Fruit fly (Drosophila melanogaster) whole organism, larva: Measurements from ENCODE around the gene CG14770.

Source experiments
- noc ChIP-seq: fragments of 200-800 bp; sonication (Bioruptor generic); optimal IDR thresholded peaks from 3 replicates; lab custom pipeline; 2019; ENCODE audit warnings: missing biosample characterization, mild to moderate bottlenecking, missing genetic modification characterization, moderate library complexity

The CG14770 gene

DNA sequence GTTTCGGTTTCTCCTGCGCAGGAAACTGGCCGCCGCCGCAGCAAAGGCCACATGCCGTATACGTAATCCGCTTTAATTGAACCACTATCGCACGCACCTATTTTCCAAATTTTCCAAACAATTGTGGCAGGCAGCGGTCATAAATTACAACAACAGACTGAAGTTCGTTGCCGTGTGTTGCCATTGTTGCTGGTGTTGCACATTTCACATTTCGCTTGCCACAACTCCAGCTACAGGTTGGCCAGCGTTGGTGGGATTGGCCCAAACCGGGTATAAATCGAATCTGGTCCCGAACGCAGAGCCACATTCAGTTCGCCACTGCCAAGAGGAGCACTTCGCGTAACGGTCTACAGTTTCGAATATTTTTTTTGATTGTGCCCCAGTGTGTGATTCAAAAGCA lies at the start of gene CG14770:
Gene CG14770, plus strand, starts transcription at position 301 of the 400 bp plus-strand sequence.
- no peak for TF ChIP-seq noc (tag; lab: Kevin White, UChicago)

DNA sequence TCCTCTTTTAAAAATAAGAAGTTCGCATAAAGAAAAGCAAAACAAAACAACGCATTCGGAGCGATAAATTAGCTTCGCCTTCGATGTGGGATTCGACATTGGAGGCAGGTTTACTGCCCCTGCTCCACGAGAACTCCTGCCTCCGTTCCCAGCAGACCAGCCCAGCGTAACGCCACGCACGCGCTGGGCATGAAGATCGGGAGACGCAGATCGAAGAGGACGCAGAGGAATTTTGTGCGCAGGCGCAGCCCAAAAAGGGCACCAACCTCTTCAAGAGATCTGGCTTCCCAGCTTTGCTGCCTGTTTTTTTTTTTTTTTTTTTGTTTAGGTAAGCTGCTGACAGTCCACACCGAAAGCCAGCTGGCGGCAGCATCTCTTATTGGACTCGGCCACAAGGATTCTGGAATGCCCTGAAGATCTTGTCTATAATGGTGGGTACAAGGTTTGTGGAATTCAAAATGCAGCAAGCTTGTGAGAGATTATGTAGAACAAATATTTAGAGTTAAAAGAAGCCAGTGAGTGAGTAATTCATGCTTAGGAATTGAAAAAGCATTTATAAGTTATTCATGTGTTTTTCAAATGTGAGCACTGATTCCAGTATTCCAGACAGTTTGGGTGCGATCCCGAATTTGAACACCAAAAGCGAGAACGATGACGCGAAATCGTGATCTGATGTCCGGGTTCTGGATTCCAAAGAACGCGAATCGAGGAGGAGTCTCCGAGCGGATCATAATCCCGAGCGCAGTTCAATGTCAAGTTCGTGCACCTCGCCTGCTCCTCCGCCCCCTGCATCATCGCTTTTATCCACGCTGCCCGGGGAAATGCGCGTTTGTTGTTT lies 48.7 kb upstream of the CG14770 start:
- no peak for TF ChIP-seq noc (tag; lab: Kevin White, UChicago)

DNA sequence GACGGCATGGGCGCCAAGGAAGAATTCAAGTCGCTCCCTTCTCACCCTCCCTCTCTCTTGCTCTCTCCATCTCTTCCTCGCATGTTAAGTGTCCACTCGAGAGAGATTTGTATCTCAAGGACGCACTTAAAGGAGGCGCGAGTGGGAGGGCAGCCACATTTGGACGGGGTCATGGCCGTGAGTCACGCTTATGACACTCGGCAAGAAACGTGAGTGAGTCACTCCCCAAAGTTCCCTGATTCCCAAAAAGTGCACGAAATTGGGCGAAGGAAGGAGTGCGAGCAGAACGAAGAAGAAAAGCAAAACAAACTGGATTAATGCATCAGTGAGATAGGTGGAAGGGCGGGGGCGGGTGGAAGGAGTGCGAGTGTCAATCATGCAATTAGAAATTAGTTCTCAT lies 48.0 kb upstream of the CG14770 start:
- TF ChIP-seq noc (tag; lab: Kevin White, UChicago), result no peak

DNA sequence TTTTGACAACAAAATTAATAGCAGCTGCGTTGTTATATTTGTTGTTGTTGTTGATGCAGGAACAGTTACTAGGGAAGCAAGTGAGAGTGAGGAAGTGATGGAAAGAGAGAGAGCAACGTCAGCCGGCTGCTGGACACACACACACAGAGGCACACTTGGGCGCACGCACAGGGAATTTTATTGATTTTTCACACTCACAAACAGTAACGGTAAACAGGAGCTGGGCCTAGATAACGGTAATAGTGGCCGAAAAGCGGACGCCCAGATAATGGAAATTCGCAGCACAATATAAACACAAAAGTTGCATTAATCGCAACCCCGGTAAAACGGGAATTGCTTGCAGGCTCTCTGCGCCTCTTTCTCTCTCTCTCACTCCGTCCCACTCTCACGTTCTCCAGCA lies 47.4 kb upstream of the CG14770 start:
- TF ChIP-seq noc (tag; lab: Kevin White, UChicago), result no peak

DNA sequence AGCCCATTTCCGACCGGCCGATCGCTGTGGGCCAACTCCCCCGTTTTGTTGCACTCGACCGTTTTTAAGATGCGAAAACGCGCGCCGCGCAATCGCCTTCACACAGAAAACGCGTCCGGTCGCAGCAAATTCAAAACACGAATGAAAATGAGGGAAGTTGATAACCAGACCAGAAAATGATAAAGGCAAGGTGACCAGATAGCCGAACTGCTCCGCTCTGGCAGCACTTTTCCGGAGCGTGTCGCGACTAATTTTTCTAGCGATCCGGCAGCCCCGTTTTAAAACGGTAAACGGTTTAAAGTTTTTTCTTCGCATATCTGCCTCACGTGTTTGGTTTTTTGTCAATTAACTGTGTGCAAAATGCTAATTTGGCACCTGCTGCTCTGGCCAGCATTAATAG lies 46.8 kb upstream of the CG14770 start, which contains the start of gene DAAM:
Gene DAAM, minus strand, starts transcription at position 149 of the 400 bp plus-strand sequence.
- TF ChIP-seq noc (tag; lab: Kevin White, UChicago), result no peak

DNA sequence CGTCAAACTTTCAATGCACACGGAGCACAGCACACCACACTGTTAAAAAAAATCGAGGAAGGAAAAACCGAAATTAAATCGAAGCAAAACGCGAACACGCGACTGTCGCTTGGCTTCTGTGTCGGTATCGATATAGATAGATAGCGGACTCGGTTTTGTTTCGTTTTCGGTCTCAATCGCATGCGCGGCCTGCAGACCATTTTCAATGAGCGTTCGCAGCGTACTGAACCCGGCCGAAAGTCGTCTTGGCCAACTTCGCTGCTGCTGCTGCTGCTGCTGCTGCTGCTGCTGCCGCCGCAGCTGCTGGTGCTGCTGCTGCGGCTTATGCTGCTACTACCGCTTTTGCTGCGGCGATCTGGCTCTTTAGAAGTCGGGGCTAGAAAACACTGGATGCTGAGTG lies 31.1 kb upstream of the CG14770 start:
- no peak for TF ChIP-seq noc (tag; lab: Kevin White, UChicago)

DNA sequence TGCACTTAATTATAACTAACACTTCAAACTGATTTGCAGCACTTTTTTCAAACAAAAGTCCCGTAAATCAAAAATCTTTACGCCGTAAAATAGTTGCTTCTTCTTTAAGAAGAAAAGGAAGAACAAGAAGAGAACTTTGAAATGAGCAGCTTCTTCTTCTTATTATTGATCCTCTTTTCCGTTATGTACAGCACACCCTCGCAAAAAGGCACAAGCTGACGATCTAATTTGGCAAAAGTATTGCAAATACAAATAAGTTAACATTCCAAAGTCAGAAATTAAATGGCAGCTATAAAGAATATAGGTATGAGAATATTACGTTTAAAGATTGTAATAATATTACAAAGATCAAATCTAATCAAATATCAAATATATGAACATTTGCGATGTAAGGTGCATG lies 27.5 kb upstream of the CG14770 start, which contains the start of gene CG11409:
Gene CG11409, minus strand, starts transcription at position 60 of the 400 bp plus-strand sequence.
- TF ChIP-seq noc (tag; lab: Kevin White, UChicago), result no peak

DNA sequence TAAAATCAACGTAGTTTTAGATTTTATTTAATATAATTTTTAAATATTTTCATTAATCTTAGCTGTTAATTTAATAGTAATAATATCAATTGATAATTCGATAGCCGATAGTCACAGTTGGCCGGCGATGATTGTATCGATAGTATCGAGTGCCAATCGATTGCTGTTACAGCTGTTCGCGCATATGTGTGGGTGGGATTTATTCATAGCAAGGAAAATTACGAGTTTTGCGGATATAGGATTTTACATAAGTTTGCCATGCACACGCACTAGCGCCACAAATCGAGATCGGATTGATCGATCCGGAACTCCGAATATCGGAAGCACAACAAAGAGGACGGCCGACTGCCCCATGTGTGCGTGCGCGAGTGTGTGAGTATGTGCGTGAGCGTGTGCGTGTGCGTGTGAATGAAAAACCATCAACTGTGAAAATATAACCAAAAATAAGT lies 27.1 kb upstream of the CG14770 start, which contains the start of gene Naa30A:
Gene Naa30A, plus strand, starts transcription at position 163 of the 449 bp plus-strand sequence.
- TF ChIP-seq noc (tag; lab: Kevin White, UChicago), result no peak

DNA sequence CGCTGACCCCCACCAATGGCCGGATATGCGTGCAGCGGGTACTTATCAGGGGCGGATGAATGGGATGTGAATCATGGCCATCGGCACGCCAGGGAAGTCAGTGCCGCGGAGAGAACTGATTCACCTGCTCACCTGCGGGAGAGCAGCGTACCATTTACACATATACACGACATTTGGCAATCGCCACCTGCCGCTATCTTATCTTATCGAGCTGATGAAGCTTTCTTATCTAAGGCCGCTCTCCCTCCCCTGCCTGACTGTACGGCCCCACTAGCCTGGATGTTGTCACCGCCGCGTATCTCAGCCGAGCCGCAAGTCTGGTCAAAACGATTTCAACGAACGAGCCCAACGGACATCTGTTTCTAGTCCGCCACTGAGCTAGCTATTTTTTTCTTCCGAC lies 22.8 kb upstream of the CG14770 start, which contains the start of gene Tsp2A:
Gene Tsp2A, plus strand, starts transcription at position 298 of the 400 bp plus-strand sequence.
- TF ChIP-seq noc (tag; lab: Kevin White, UChicago), result no peak

DNA sequence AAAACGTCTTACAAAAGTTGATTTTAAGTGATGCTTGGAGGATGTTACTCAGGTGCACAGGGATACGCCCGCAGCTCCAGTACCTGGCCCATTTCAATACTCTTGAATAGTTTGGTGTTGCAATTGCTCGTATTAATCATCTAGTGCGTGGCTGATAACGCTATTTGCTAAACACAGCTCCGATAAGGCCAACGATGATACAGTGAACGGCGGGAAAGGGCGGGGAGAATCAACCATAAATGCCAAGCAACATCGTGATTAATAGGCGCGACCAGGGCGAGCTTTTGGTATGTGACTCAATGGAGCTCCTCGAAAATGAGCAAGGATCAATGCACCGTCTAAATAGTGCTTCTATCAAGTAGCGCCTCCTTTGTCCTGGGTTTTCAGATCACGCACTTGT lies 22.2 kb upstream of the CG14770 start:
- TF ChIP-seq noc (tag; lab: Kevin White, UChicago), result no peak

DNA sequence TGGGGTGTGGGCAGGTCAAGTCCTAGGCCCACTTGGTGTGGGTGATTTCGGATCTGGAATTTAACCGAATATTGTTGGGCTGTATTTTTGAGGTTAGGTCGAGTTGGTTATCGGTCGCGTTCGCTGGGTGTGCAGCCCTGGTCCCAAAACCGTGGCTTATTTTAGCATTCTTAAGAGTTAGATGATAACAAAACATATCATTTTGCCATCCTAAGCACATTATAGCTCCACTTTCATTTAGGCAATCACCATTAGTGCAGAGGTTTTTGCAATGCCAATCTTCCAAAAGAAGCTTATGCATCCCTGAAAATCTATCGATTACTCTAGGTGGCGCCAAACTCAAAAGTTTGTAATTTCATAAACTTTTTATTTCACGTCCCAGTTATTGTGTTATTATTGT lies 19.8 kb upstream of the CG14770 start, which contains the start of gene MTPAP:
Gene MTPAP, minus strand, starts transcription at position 103 of the 400 bp plus-strand sequence.
- no peak for TF ChIP-seq noc (tag; lab: Kevin White, UChicago)

DNA sequence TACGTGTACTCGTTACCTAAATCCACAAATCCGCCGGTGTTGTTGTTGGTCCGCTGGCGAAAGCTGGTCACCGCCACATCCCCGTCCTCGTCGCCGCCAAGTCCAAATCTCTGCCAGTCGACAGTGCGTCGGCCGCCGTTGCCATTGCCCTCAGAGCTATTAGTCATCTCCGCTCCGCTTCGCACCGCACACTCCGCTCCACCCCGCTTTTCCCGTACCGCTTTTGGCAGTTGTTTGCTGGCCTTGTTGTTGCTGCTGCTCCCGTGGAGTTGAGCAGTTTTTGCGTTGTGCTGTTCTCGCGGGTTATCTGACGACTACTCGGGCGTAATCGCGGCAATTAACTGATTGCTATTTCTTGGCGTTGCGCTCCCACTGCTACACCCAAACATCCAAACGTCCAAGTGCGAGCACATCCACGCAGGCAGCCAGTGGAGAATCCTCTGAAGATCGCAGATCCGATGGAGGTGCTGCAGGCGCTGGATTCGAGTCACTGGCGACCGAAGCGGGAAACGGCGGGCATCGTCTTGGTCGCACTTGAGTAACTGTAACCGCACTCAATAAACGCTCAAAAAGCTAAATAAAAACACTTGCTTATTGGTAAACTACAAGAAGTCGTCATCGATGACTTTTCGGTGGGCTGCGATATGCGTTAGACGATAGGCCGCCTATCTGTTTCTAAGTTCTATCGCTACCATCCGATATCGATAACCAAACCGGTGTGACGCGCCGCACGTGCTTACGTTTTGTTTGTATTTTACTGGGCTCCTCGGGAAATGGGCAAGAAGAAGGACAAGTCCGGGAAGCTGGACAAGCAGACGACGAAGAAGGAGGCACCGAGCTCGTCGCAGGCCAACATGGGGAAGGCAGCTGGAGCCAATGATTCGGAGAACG lies 15.5 kb upstream of the CG14770 start, which contains the start of the genes CG12773 and CG11417:
Gene CG12773, minus strand, starts transcription at position 660 of the 891 bp plus-strand sequence.
Gene CG11417, plus strand, starts transcription at position 693 of the 891 bp plus-strand sequence.
- no peak for TF ChIP-seq noc (tag; lab: Kevin White, UChicago)

DNA sequence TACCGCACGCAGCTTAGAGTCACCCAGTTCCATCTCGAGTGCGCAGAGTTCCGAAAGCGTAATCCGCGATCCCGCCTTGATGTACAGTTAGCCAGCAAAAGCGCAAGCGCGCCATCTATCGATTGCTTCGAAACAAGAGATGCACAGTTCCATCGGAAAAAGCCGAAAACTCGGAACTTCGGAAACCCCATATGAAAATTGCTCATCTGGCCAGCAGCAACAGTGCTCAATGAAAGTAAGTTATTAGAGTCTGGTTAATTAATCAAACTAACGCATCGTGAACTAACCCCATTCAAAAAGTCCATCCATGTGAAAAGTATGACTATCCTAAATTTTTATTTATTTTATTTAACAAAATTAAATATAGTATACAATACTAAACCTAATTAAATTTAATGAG lies 11.5 kb upstream of the CG14770 start, which contains the start of gene png:
Gene png, minus strand, starts transcription at position 101 of the 400 bp plus-strand sequence.
- no peak for TF ChIP-seq noc (tag; lab: Kevin White, UChicago)

DNA sequence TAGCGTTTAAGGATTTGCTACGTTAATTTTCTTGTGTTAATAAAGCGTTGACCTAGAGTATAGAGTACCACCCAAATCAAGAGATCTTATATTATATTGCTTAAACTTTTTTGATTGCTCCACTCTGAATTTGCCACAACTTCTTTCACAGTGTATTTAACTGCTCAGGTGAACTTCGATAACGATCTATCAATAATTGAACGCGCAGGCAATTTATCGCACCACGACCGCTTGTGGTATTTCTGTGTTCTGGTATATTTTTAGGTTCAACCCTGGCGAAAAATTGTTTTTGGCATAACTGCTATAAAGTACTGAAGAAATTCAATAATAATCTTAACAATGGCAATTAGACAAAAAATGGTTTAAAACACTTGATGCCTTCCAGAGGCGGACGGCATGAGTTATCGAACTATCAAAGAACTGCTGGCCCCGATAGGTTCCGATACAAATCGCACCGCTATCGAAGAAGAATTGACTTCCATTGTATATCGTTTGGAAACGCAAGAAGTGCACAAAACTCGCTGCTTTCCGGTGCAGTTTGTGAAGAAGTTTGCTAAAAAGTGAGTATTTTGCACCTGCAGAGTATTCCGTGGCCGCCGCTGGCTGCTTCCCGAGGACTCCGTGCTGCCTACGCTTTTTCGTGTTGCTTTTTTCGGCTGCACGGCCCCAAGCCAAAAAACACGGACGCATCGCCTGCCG lies 1.2 kb downstream of the CG14770 start, which contains the start of gene ssx:
Gene ssx, plus strand, starts transcription at position 477 of the 699 bp plus-strand sequence.
- TF ChIP-seq noc (tag; lab: Kevin White, UChicago), result no peak

DNA sequence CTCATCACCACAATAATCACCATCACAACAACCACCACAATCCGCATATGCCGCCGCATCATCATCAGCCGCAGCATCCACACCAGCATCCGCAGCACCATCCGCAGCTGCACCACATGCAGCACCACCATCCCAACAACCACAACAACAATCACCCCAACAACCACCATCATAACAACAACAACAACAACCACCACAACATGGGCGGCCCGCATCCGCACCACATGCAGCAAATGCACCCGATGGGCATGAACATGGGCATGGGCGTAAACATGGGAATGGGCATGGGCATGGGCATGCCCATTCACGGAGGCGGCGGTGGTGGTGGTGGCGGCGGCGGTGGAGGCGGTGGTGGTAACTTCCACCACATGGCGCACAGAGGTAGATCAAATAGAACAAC lies 3.6 kb downstream of the CG14770 start:
- TF ChIP-seq noc (tag; lab: Kevin White, UChicago), result no peak
